Fruit fly (Drosophila melanogaster): ENCODE measurements around the gene CG14645.

CG14645 gene

dm6 chr3R:4381079-4381919 lies 46.4 kb downstream of the CG14645 start, which contains the start of gene Cont (continued):
- no peak for TF ChIP-seq C15 (GFP tag; IDR thresholded peaks at IDR 0.05)
- peak; percentile 31; the same call in 1 of the 2 replicates for TF ChIP-seq CG32532 (GFP tag; IDR thresholded peaks at IDR 0.05)
- TF ChIP-seq tll (GFP tag; optimal IDR thresholded peaks at IDR 0.05): no peak
- peak; percentile 46 for TF ChIP-seq CG14710 (tag; optimal IDR thresholded peaks at IDR 0.05)
- TF ChIP-seq Sry-β (GFP tag; optimal IDR thresholded peaks at IDR 0.05): no peak
- no peak for TF ChIP-seq CG3281 (GFP tag; optimal IDR thresholded peaks at IDR 0.05)
- TF ChIP-seq CG9932 (GFP tag; IDR thresholded peaks at IDR 0.05): peak; percentile 46; the same call in 1 of the 2 replicates
- TF ChIP-seq CG16815 (GFP tag; optimal IDR thresholded peaks at IDR 0.05): no peak
- no peak for TF ChIP-seq CG10431 (GFP tag; optimal IDR thresholded peaks at IDR 0.05)
- no peak for TF ChIP-seq CG30403 (GFP tag; optimal IDR thresholded peaks at IDR 0.05)
- TF ChIP-seq CrebB (tag; optimal IDR thresholded peaks at IDR 0.05): no peak
- TF ChIP-seq zen (tag; optimal IDR thresholded peaks at IDR 0.05): peak; percentile 58
- TF ChIP-seq Mad (GFP tag; optimal IDR thresholded peaks at IDR 0.05): peak; percentile 6
- TF ChIP-seq Atf-2 (GFP tag; optimal IDR thresholded peaks at IDR 0.05): no peak
- TF ChIP-seq abd-A (tag; optimal IDR thresholded peaks at IDR 0.05): no peak
- TF ChIP-seq CG13624 (GFP tag; optimal IDR thresholded peaks at IDR 0.05): peak; percentile 59
- TF ChIP-seq Sox100B (GFP tag; optimal IDR thresholded peaks at IDR 0.05): no peak
- peak; percentile 9 for TF ChIP-seq CG18476 (GFP tag; optimal IDR thresholded peaks at IDR 0.05)
- no peak for TF ChIP-seq CG8290 (GFP tag; optimal IDR thresholded peaks at IDR 0.05)
- TF ChIP-seq CG8290 (tag; optimal IDR thresholded peaks at IDR 0.05): peak in 1 of 2 experiments; percentile 71
- TF ChIP-seq mam (GFP tag; optimal IDR thresholded peaks at IDR 0.05): peak; percentile 36
- no peak for TF ChIP-seq bigmax (GFP tag; optimal IDR thresholded peaks at IDR 0.05)
- peak; percentile 20 for TF ChIP-seq Neu2 (GFP tag; optimal IDR thresholded peaks at IDR 0.05; ENCODE audit: borderline replicate concordance)
- TF ChIP-seq Hsf (GFP tag; optimal IDR thresholded peaks at IDR 0.05): no peak
- TF ChIP-seq grau (tag; optimal IDR thresholded peaks at IDR 0.05): peak; percentile 5
- no peak for TF ChIP-seq Fer3 (tag; optimal IDR thresholded peaks at IDR 0.05)
- TF ChIP-seq ssp (GFP tag; IDR thresholded peaks at IDR 0.05): no peak
- TF ChIP-seq rib (GFP tag; IDR thresholded peaks at IDR 0.05): no peak
- no peak for TF ChIP-seq CG11504 (tag; optimal IDR thresholded peaks at IDR 0.05)
- TF ChIP-seq CoRest (tag; optimal IDR thresholded peaks at IDR 0.05): peak; percentile 2
- TF ChIP-seq Dek (tag; optimal IDR thresholded peaks at IDR 0.05): no peak
- no peak for TF ChIP-seq Nf-YA (GFP tag; IDR thresholded peaks at IDR 0.05)
- TF ChIP-seq CG4424 (GFP tag; optimal IDR thresholded peaks at IDR 0.05): no peak
- TF ChIP-seq CG32767 (GFP tag; IDR thresholded peaks at IDR 0.05): no peak
- TF ChIP-seq CG2120 (GFP tag; optimal IDR thresholded peaks at IDR 0.05): peak; percentile 25
- TF ChIP-seq CG5245 (GFP tag; optimal IDR thresholded peaks at IDR 0.05): no peak
- TF ChIP-seq scrt (GFP tag; optimal IDR thresholded peaks at IDR 0.05): no peak
- peak; percentile 94 for TF ChIP-seq CG13287 (GFP tag; IDR thresholded peaks at IDR 0.05; ENCODE audit: partially characterized antibody)
- TF ChIP-seq Bdp1 (GFP tag; optimal IDR thresholded peaks at IDR 0.05): no peak
- TF ChIP-seq twi (tag; optimal IDR thresholded peaks at IDR 0.05): no peak
- TF ChIP-seq bowl (GFP tag; IDR thresholded peaks at IDR 0.05): no peak
- peak; percentile 93 for TF ChIP-seq CG16813 (GFP tag; IDR thresholded peaks at IDR 0.05; ENCODE audit: partially characterized antibody)
- no peak for TF ChIP-seq al (GFP tag; IDR thresholded peaks at IDR 0.05)
- TF ChIP-seq D19B (GFP tag; optimal IDR thresholded peaks at IDR 0.05): no peak
- peak; percentile 20 for TF ChIP-seq CG3065 (GFP tag; optimal IDR thresholded peaks at IDR 0.05)
- TF ChIP-seq CG10147 (GFP tag; optimal IDR thresholded peaks at IDR 0.05): no peak
- TF ChIP-seq hbn (GFP tag; IDR thresholded peaks at IDR 0.05; ENCODE audit: partially characterized antibody): peak; percentile 94
- TF ChIP-seq B-H1 (GFP tag; IDR thresholded peaks at IDR 0.05): no peak
- no peak for TF ChIP-seq slbo (GFP tag; IDR thresholded peaks at IDR 0.05)

Data from whole organism, embryonic.